Worm (Caenorhabditis elegans) whole organism, mixed stage, embryonic: ENCODE data around the gene arrd-11.

Experiments used
- ces-1 ChIP-seq: fragments of 150-350 bp; optimal IDR thresholded peaks from 2 replicates; lab custom pipeline; 2014; ENCODE audit warnings: missing biosample characterization, missing genetic modification reagents, missing genetic modification characterization
- elt-1 ChIP-seq: sonication (generic microtip); optimal IDR thresholded peaks from 2 replicates; lab custom pipeline; 2017; ENCODE audit warnings: missing genetic modification characterization, mild to moderate bottlenecking, missing compliant biosample characterization, antibody characterized with exemption, moderate library complexity, borderline replicate concordance; ENCODE audit not compliant: insufficient read depth
- elt-3 ChIP-seq: fragments of 150-350 bp; optimal IDR thresholded peaks from 2 replicates; lab custom pipeline; 2014; ENCODE audit warnings: missing biosample characterization, missing genetic modification characterization
- lsy-2 ChIP-seq: fragments of 150-350 bp; optimal IDR thresholded peaks from 2 replicates; lab custom pipeline; 2014; ENCODE audit warnings: missing biosample characterization, missing genetic modification characterization
- nhr-237 ChIP-seq: fragments of 150-350 bp; optimal IDR thresholded peaks from 2 replicates; lab custom pipeline; 2014; ENCODE audit warnings: missing biosample characterization, missing genetic modification characterization
- nhr-28 ChIP-seq: fragments of 150-350 bp; optimal IDR thresholded peaks from 2 replicates; lab custom pipeline; 2014; ENCODE audit warnings: missing biosample characterization, missing genetic modification characterization
- nhr-76 ChIP-seq: sonication (generic microtip); optimal IDR thresholded peaks from 2 replicates; lab custom pipeline; 2017; ENCODE audit warnings: missing biosample characterization, missing genetic modification characterization
- pha-4 ChIP-seq: fragments of 150-350 bp; optimal IDR thresholded peaks from 2 replicates; lab custom pipeline; 2018; ENCODE audit warnings: missing biosample characterization, missing genetic modification reagents, missing genetic modification characterization
- sem-2 ChIP-seq: fragments of 200-800 bp; sonication (Bioruptor generic); optimal IDR thresholded peaks from 2 replicates; lab custom pipeline; 2018; ENCODE audit warnings: mild to moderate bottlenecking, missing genetic modification characterization, missing compliant biosample characterization
- snpc-4 ChIP-seq: fragments of 150-350 bp; optimal IDR thresholded peaks from 2 replicates; lab custom pipeline; 2014; ENCODE audit warnings: missing biosample characterization, missing genetic modification characterization
- tbx-8 ChIP-seq: fragments of 200-800 bp; sonication (Bioruptor generic); optimal IDR thresholded peaks from 2 replicates; lab custom pipeline; 2018; ENCODE audit warnings: mild to moderate bottlenecking, missing genetic modification characterization, moderate library complexity, missing compliant biosample characterization
- ztf-11 ChIP-seq: fragments of 150-350 bp; optimal IDR thresholded peaks from 2 replicates; lab custom pipeline; 2014; ENCODE audit warnings: missing biosample characterization, missing genetic modification characterization

DNA sequence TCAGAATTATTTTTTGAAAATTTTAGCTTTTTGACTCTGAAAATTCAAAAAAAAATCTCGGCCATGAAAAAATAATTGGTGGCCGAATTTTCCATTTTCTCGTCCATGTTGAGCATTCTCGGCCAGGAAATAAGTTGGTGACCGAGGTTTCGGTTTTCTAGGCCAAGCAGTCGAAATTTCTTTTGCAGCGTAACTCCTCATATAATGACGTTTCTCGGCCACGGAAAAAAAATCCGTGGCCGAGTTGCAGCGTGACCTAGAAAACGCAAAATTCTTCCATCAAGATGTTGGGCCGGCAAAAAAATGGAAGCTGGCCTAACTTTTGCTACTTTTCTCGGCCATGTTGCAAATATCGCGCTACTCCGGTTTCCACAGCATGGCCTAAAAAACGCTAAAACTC, 13.1 kb upstream of the arrd-11 start:
- TF ChIP-seq snpc-4, result no peak
- TF ChIP-seq pha-4 (tag; lab: Kevin White, UChicago), result no peak
- no peak for TF ChIP-seq ces-1
- TF ChIP-seq sem-2, result no peak
- no peak for TF ChIP-seq elt-1
- TF ChIP-seq nhr-76 (tag; lab: Kevin White, UChicago), result no peak
- no peak for TF ChIP-seq elt-3 (tag; lab: Kevin White, UChicago)
- no peak for TF ChIP-seq tbx-8
- TF ChIP-seq lsy-2 (tag; lab: Kevin White, UChicago), result no peak
- TF ChIP-seq nhr-28 (tag; lab: Kevin White, UChicago), result no peak
- TF ChIP-seq nhr-237 (tag; lab: Kevin White, UChicago), result no peak
- TF ChIP-seq ztf-11 (tag; lab: Kevin White, UChicago), result no peak
